Worm (Caenorhabditis elegans) whole organism, L1 larva: ENCODE data around the gene F49E8.6.

ENCODE experiments used
- ama-1 ChIP-seq: fragments of 150-350 bp; optimal IDR thresholded peaks from 2 replicates; lab custom pipeline; 2014
- blmp-1 ChIP-seq: fragments of 150-350 bp; optimal IDR thresholded peaks from 2 replicates; lab custom pipeline; 2014; ENCODE audit warnings: missing biosample characterization, missing genetic modification characterization
- elt-3 ChIP-seq, 6 experiments: fragments of 150-350 bp in 1 of 6; sonication (generic microtip); optimal IDR thresholded peaks; 2 replicates each; lab custom pipeline; 2017 to 2018; ENCODE audit warnings: missing biosample characterization in 6 of 6, missing genetic modification characterization in 6 of 6, inconsistent platforms in 1 of 6
- fkh-8 ChIP-seq: sonication (generic microtip); optimal IDR thresholded peaks from 2 replicates; lab custom pipeline; 2016; ENCODE audit warnings: mild to moderate bottlenecking, missing genetic modification characterization, missing compliant biosample characterization
- lin-35 ChIP-seq, 2 experiments: fragments of 150-350 bp; optimal IDR thresholded peaks; 2 replicates each; lab custom pipeline; 2014; ENCODE audit warnings: missing biosample characterization in 2 of 2, missing genetic modification characterization in 2 of 2, missing genetic modification reagents in 2 of 2
- lin-39 ChIP-seq: fragments of 150-350 bp; optimal IDR thresholded peaks from 2 replicates; lab custom pipeline; 2014; ENCODE audit warnings: missing biosample characterization, missing genetic modification reagents, missing genetic modification characterization
- mep-1 ChIP-seq: fragments of 150-350 bp; optimal IDR thresholded peaks from 2 replicates; lab custom pipeline; 2014; ENCODE audit warnings: missing biosample characterization, missing genetic modification characterization
- nhr-11 ChIP-seq: fragments of 150-350 bp; optimal IDR thresholded peaks from 2 replicates; lab custom pipeline; 2014; ENCODE audit warnings: missing biosample characterization, missing genetic modification characterization
- nhr-76 ChIP-seq: sonication (generic microtip); optimal IDR thresholded peaks from 2 replicates; lab custom pipeline; 2017; ENCODE audit warnings: missing biosample characterization, missing genetic modification characterization
- skn-1 ChIP-seq: fragments of 150-350 bp; optimal IDR thresholded peaks from 2 replicates; lab custom pipeline; 2014; ENCODE audit warnings: missing biosample characterization, missing genetic modification characterization
- unc-130 ChIP-seq: fragments of 150-350 bp; optimal IDR thresholded peaks from 2 replicates; lab custom pipeline; 2017; ENCODE audit warnings: missing biosample characterization, missing genetic modification characterization, inconsistent platforms
- unc-62 ChIP-seq: fragments of 150-350 bp; optimal IDR thresholded peaks from 2 replicates; lab custom pipeline; 2014; ENCODE audit warnings: missing biosample characterization, missing genetic modification reagents, missing genetic modification characterization

ce11 chrIV:7520258-7520657 lies 34.2 kb downstream of the F49E8.6 start:
- TF ChIP-seq skn-1 (tag; lab: Kevin White, UChicago): no peak
- TF ChIP-seq ama-1 (lab: Kevin White, UChicago): no peak
- peak in 1 of 2 experiments; percentile 2 for TF ChIP-seq lin-35 (GFP tag; optimal IDR thresholded peaks at IDR 0.05; lab: Kevin White, UChicago)
- no peak for TF ChIP-seq elt-3 (tag; optimal IDR thresholded peaks at IDR 0.05; lab: Kevin White, UChicago)
- no peak for TF ChIP-seq blmp-1 (tag; lab: Kevin White, UChicago)
- TF ChIP-seq fkh-8 (tag; lab: Kevin White, UChicago): no peak
- TF ChIP-seq mep-1 (tag; lab: Kevin White, UChicago): no peak
- TF ChIP-seq nhr-11 (tag; lab: Kevin White, UChicago): no peak
- no peak for TF ChIP-seq nhr-76
- no peak for TF ChIP-seq unc-130 (tag; lab: Kevin White, UChicago)
- no peak for TF ChIP-seq unc-62 (GFP tag; lab: Kevin White, UChicago)
- no peak for TF ChIP-seq lin-39 (tag; lab: Kevin White, UChicago)
